Worm (Caenorhabditis elegans): Measurements from ENCODE around the gene C03A7.13.

- TF ChIP-seq him-1 (tag; optimal IDR thresholded peaks at IDR 0.05): no peak
- TF ChIP-seq dao-5 (tag; optimal IDR thresholded peaks at IDR 0.05): no peak
These were observed 41.4 kb upstream of the C03A7.13 start, which contains the start of gene cest-32 for ce11 chrV:5233777-5234176.
